Worm (Caenorhabditis elegans): ENCODE data around the gene glb-27.

DNA sequence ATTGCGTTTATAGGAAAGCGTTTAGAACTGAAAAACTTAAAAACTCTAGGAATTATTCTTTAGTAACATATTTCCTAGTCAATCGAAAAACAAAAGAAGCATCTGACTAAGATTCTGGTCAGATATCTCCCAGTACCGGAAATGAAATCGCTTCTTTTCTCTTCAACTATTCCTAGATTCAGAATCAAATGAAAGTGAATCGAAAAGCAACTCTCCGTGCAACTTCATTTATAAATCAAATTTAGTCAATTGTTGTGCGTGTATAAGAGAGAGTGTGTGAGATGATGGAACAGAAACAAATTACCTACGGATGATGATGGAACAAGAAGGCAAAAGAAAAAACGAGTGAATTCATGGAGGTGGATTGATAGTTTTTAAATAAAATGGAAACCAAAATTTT lies 3.1 kb upstream of the glb-27 start:
- no peak for TF ChIP-seq tbx-11 (GFP tag; IDR thresholded peaks at IDR 0.05)
- no peak for TF ChIP-seq pes-1 (GFP tag; IDR thresholded peaks at IDR 0.05)
- no peak for TF ChIP-seq flt-1 (GFP tag; IDR thresholded peaks at IDR 0.05)
- TF ChIP-seq ama-1 (optimal IDR thresholded peaks at IDR 0.05): no peak
- no peak for TF ChIP-seq aly-1 (tag; optimal IDR thresholded peaks at IDR 0.05)
- TF ChIP-seq ceh-36 (tag; optimal IDR thresholded peaks at IDR 0.05): no peak
- TF ChIP-seq hmbx-1 (tag; optimal IDR thresholded peaks at IDR 0.05): no peak
- no peak for TF ChIP-seq F13C5.2 (tag; optimal IDR thresholded peaks at IDR 0.05)
- TF ChIP-seq B0310.2 (tag; optimal IDR thresholded peaks at IDR 0.05): no peak
- TF ChIP-seq hnd-1 (tag; optimal IDR thresholded peaks at IDR 0.05): no peak

Measured in whole organism, early embryonic.